Fruit fly (Drosophila melanogaster): ENCODE results near the gene vex.

- TF ChIP-seq Hr96 (GFP tag; optimal IDR thresholded peaks at IDR 0.05) (no peak), kay (GFP tag; ENCODE audit: borderline replicate concordance) (no peak)
These were observed 26.6 kb upstream of the vex start, which contains the start of gene CG15203 for dm6 chrX:11066252-11066651.

Measured in whole organism, adult.